In genomic region chr3L:5551087-5551486, dm6 we compare ENCODE assay signal across 2 fruit fly cellular contexts.
TF ChIP-seq lines count a peak whose summit lies in the region.

TSS of gene frm (minus strand) at chr3L:5551159.

TF ChIP-seq in whole organism, embryonic, 481 proteins besides CTCF, POLR2A, EP300 and RAD21 (continued from another document):
- 0 out of 2 replicates have a peak, but pooled peaks have one; percentile 18 for TF ChIP-seq CG7372 (GFP tag; IDR thresholded peaks at IDR 0.05; lab: Robert Waterston, UW)
- 0 out of 2 replicates have a peak, but pooled peaks have one; percentile 31 for TF ChIP-seq vvl (GFP tag; IDR thresholded peaks at IDR 0.05; lab: Robert Waterston, UW)
- TF ChIP-seq zfh1 (GFP tag; IDR thresholded peaks at IDR 0.05; lab: Robert Waterston, UW): no peak
- TF ChIP-seq CG12769 (tag; optimal IDR thresholded peaks at IDR 0.05; lab: Kevin White, UChicago): peak; percentile 14
- no peak for TF ChIP-seq kni (GFP tag; optimal IDR thresholded peaks at IDR 0.05; lab: Kevin White, UChicago)
- no peak for TF ChIP-seq Ravus (GFP tag; IDR thresholded peaks at IDR 0.05; lab: Robert Waterston, UW)
- no peak for TF ChIP-seq ase (GFP tag; IDR thresholded peaks at IDR 0.05; lab: Robert Waterston, UW)
- no peak for TF ChIP-seq CG6175 (GFP tag; IDR thresholded peaks at IDR 0.05; lab: Robert Waterston, UW)
- TF ChIP-seq ro (GFP tag; IDR thresholded peaks at IDR 0.05; lab: Robert Waterston, UW): no peak

TF ChIP-seq in whole organism, prepupa, 60 proteins besides CTCF, POLR2A, EP300 and RAD21 (continued from another document):
- TF ChIP-seq dsx (GFP tag; optimal IDR thresholded peaks at IDR 0.05; lab: Kevin White, UChicago; ENCODE audit: poor library complexity, severe bottlenecking) (peak; percentile 29), Sox102F (GFP tag; optimal IDR thresholded peaks at IDR 0.05; lab: Kevin White, UChicago) (no peak), svp (GFP tag; lab: Kevin White, UChicago) (no peak), Hr38 (GFP tag; optimal IDR thresholded peaks at IDR 0.05; lab: Kevin White, UChicago) (no peak), CG6792 (GFP tag; optimal IDR thresholded peaks at IDR 0.05; lab: Kevin White, UChicago) (no peak), CG9139 (GFP tag; optimal IDR thresholded peaks at IDR 0.05; lab: Kevin White, UChicago) (peak; percentile 61), fd85E (GFP tag; optimal IDR thresholded peaks at IDR 0.05; lab: Kevin White, UChicago) (no peak), CG8632 (GFP tag; optimal IDR thresholded peaks at IDR 0.05; lab: Kevin White, UChicago) (no peak), fkh (GFP tag; optimal IDR thresholded peaks at IDR 0.05; lab: Kevin White, UChicago) (no peak), Sox14 (GFP tag; optimal IDR thresholded peaks at IDR 0.05; lab: Kevin White, UChicago) (no peak), CG11762 (GFP tag; optimal IDR thresholded peaks at IDR 0.05; lab: Kevin White, UChicago; ENCODE audit: insufficient read depth) (no peak), CG6163 (GFP tag; IDR thresholded peaks at IDR 0.05; lab: Robert Waterston, UW) (peak; percentile 56; the same call in 2 of the 3 replicates), CG10669 (GFP tag; optimal IDR thresholded peaks at IDR 0.05; lab: Kevin White, UChicago) (peak; percentile 20), CG4318 (GFP tag; optimal IDR thresholded peaks at IDR 0.05; lab: Kevin White, UChicago) (no peak), achi (GFP tag; optimal IDR thresholded peaks at IDR 0.05; lab: Kevin White, UChicago) (no peak), CG6276 (GFP tag; optimal IDR thresholded peaks at IDR 0.05; lab: Kevin White, UChicago) (no peak), CG31627 (GFP tag; optimal IDR thresholded peaks at IDR 0.05; lab: Kevin White, UChicago) (no peak), Lpt (GFP tag; optimal IDR thresholded peaks at IDR 0.05; lab: Kevin White, UChicago) (no peak), CG6808 (GFP tag; optimal IDR thresholded peaks at IDR 0.05; lab: Kevin White, UChicago) (peak; percentile 76), CG34406 (GFP tag; optimal IDR thresholded peaks at IDR 0.05; lab: Kevin White, UChicago) (no peak), Gug (GFP tag; IDR thresholded peaks at IDR 0.05; lab: Robert Waterston, UW) (no peak), Smox (GFP tag; optimal IDR thresholded peaks at IDR 0.05; lab: Kevin White, UChicago) (no peak), vri (GFP tag; optimal IDR thresholded peaks at IDR 0.05; lab: Kevin White, UChicago) (peak; percentile 32), esn (GFP tag; optimal IDR thresholded peaks at IDR 0.05; lab: Kevin White, UChicago) (no peak), Ets21C (GFP tag; optimal IDR thresholded peaks at IDR 0.05; lab: Kevin White, UChicago) (no peak), CG8119 (GFP tag; IDR thresholded peaks at IDR 0.05; lab: Robert Waterston, UW) (no peak), CG6854 (GFP tag; optimal IDR thresholded peaks at IDR 0.05; lab: Kevin White, UChicago) (peak; percentile 54), Blimp-1 (GFP tag; optimal IDR thresholded peaks at IDR 0.05; lab: Kevin White, UChicago) (peak; percentile 3), lz (GFP tag; optimal IDR thresholded peaks at IDR 0.05; lab: Kevin White, UChicago) (no peak), ss (GFP tag; optimal IDR thresholded peaks at IDR 0.05; lab: Kevin White, UChicago) (peak; percentile 77 to 79), CG10631 (GFP tag; optimal IDR thresholded peaks at IDR 0.05; lab: Kevin White, UChicago) (no peak), dac (GFP tag; optimal IDR thresholded peaks at IDR 0.05; lab: Kevin White, UChicago) (no peak), CG3032 (tag; optimal IDR thresholded peaks at IDR 0.05; lab: Kevin White, UChicago) (peak; percentile 30), Hr4 (GFP tag; optimal IDR thresholded peaks at IDR 0.05; lab: Kevin White, UChicago) (no peak), Eip78C (GFP tag; lab: Kevin White, UChicago) (peak; percentile 79)
